Fruit fly (Drosophila melanogaster) whole organism, embryonic: Measurements from ENCODE around the gene CG8568.

ENCODE experiments used
- Ada2b ChIP-seq: fragments of 200-800 bp; sonication (Bioruptor generic); IDR thresholded peaks from 2 replicates; pipeline ENCODE4 v1.3.6; 2022; ENCODE audit warnings: missing biosample characterization, missing genetic modification characterization
- Adf1 ChIP-seq: fragments of 200-800 bp; sonication (Bioruptor generic); IDR thresholded peaks from 2 replicates; pipeline ENCODE4 v1.3.6; 2022; ENCODE audit warnings: missing biosample characterization, missing genetic modification characterization
- CG10543 ChIP-seq: fragments of 200-800 bp; sonication (Bioruptor generic); optimal IDR thresholded peaks from 3 replicates; lab custom pipeline; 2017; ENCODE audit warnings: missing biosample characterization, mild to moderate bottlenecking, missing genetic modification characterization, moderate library complexity
- CG11085 ChIP-seq: fragments of 200-800 bp; sonication (Bioruptor generic); IDR thresholded peaks from 2 replicates; pipeline ENCODE4 v1.3.6; 2022; ENCODE audit warnings: missing biosample characterization, missing genetic modification characterization
- CG12071 ChIP-seq: fragments of 200-800 bp; sonication (Bioruptor generic); optimal IDR thresholded peaks from 3 replicates; lab custom pipeline; 2018; ENCODE audit warnings: missing biosample characterization, mild to moderate bottlenecking, missing genetic modification characterization
- CG13296 ChIP-seq: fragments of 200-800 bp; sonication (Bioruptor generic); optimal IDR thresholded peaks from 3 replicates; lab custom pipeline; 2018; ENCODE audit warnings: missing biosample characterization, mild to moderate bottlenecking, missing genetic modification characterization
- CG1602 ChIP-seq: fragments of 200-800 bp; sonication (Bioruptor generic); optimal IDR thresholded peaks from 3 replicates; lab custom pipeline; 2016; ENCODE audit warnings: missing biosample characterization, missing genetic modification characterization
- CG1603 ChIP-seq: fragments of 200-800 bp; sonication (Bioruptor generic); optimal IDR thresholded peaks from 2 replicates; lab custom pipeline; 2019; ENCODE audit warnings: missing biosample characterization, mild to moderate bottlenecking, missing genetic modification characterization, moderate library complexity
- CG18599 ChIP-seq: fragments of 200-800 bp; sonication (Bioruptor generic); optimal IDR thresholded peaks from 3 replicates; lab custom pipeline; 2017; ENCODE audit warnings: missing biosample characterization, missing genetic modification characterization, mild to moderate bottlenecking, moderate library complexity, missing genetic modification reagents
- CG2116 ChIP-seq: fragments of 200-800 bp; sonication (Bioruptor generic); optimal IDR thresholded peaks from 3 replicates; lab custom pipeline; 2018; ENCODE audit warnings: missing biosample characterization, mild to moderate bottlenecking, missing genetic modification characterization
- CG2875 ChIP-seq: fragments of 200-800 bp; sonication (Bioruptor generic); optimal IDR thresholded peaks from 2 replicates; lab custom pipeline; 2017; ENCODE audit warnings: missing biosample characterization, mild to moderate bottlenecking, missing genetic modification characterization, missing genetic modification reagents
- CG30431 ChIP-seq: fragments of 200-800 bp; sonication (Bioruptor generic); optimal IDR thresholded peaks from 2 replicates; lab custom pipeline; 2017; ENCODE audit warnings: missing biosample characterization, missing genetic modification characterization
- CG31224 ChIP-seq: fragments of 200-800 bp; sonication (Bioruptor generic); IDR thresholded peaks from 2 replicates; pipeline ENCODE4 v1.3.6; 2022; ENCODE audit warnings: missing biosample characterization, missing genetic modification characterization
- CG6689 ChIP-seq: fragments of 200-800 bp; sonication (Bioruptor generic); IDR thresholded peaks from 2 replicates; pipeline ENCODE4 v1.3.6; 2022; ENCODE audit warnings: missing biosample characterization, missing genetic modification characterization
- CG6765 ChIP-seq: fragments of 200-800 bp; sonication (Bioruptor generic); optimal IDR thresholded peaks from 3 replicates; lab custom pipeline; 2017; ENCODE audit warnings: missing biosample characterization, mild to moderate bottlenecking, missing genetic modification characterization
- CG7271 ChIP-seq: fragments of 200-800 bp; sonication (Bioruptor generic); optimal IDR thresholded peaks from 2 replicates; lab custom pipeline; 2018; ENCODE audit warnings: missing biosample characterization, mild to moderate bottlenecking, missing genetic modification characterization, moderate library complexity
- CG9215 ChIP-seq: fragments of 200-800 bp; sonication (Bioruptor generic); IDR thresholded peaks from 2 replicates; pipeline ENCODE4 v1.3.6; 2022; ENCODE audit warnings: missing biosample characterization, missing genetic modification characterization
- CG9727 ChIP-seq: fragments of 200-800 bp; sonication (Bioruptor generic); optimal IDR thresholded peaks from 3 replicates; lab custom pipeline; 2017; ENCODE audit warnings: missing biosample characterization, mild to moderate bottlenecking, missing genetic modification characterization
- HLH3B ChIP-seq: fragments of 200-800 bp; sonication (Bioruptor generic); IDR thresholded peaks from 2 replicates; pipeline ENCODE4 v1.3.6; 2022; ENCODE audit warnings: missing biosample characterization, missing genetic modification characterization
- Hr39 ChIP-seq: fragments of >200 bp; optimal IDR thresholded peaks from 2 replicates; lab custom pipeline; 2017
- Hr51 ChIP-seq, 2 experiments: fragments of 200-800 bp; sonication (Bioruptor generic); optimal IDR thresholded peaks; 2 replicates in 1 of 2; 3 replicates in 1 of 2; lab custom pipeline; 2016 to 2018; ENCODE audit warnings: missing biosample characterization in 2 of 2, missing genetic modification characterization in 2 of 2, mild to moderate bottlenecking in 1 of 2, moderate library complexity in 1 of 2
- Hsf ChIP-seq: fragments of 200-800 bp; sonication (Bioruptor generic); optimal IDR thresholded peaks from 3 replicates; lab custom pipeline; 2016; ENCODE audit warnings: missing biosample characterization, missing genetic modification characterization
- Kr ChIP-seq: fragments of 200-800 bp; sonication (Bioruptor generic); optimal IDR thresholded peaks from 2 replicates; lab custom pipeline; 2017; ENCODE audit warnings: missing biosample characterization, mild to moderate bottlenecking, missing genetic modification characterization
- Mad ChIP-seq: fragments of 200-800 bp; sonication (Bioruptor generic); optimal IDR thresholded peaks from 2 replicates; lab custom pipeline; 2016; ENCODE audit warnings: missing biosample characterization, missing genetic modification characterization
- Med ChIP-seq: fragments of 200-800 bp; sonication (Bioruptor generic); peaks from one replicate; lab custom pipeline; 2016; ENCODE audit warnings: missing biosample characterization, missing genetic modification characterization, mild to moderate bottlenecking, inconsistent platforms, moderate library complexity
- Nf-YC ChIP-seq: fragments of 200-800 bp; optimal IDR thresholded peaks from 3 replicates; lab custom pipeline; 2019; ENCODE audit warnings: missing biosample characterization, mild to moderate bottlenecking, missing genetic modification characterization, moderate library complexity
- Poxn ChIP-seq: fragments of 200-800 bp; sonication (Bioruptor generic); IDR thresholded peaks from 2 replicates; pipeline ENCODE4 v1.3.6; 2022; ENCODE audit warnings: missing biosample characterization, missing genetic modification characterization
- Sox100B ChIP-seq: fragments of 200-800 bp; sonication (Bioruptor generic); optimal IDR thresholded peaks from 3 replicates; lab custom pipeline; 2018; ENCODE audit warnings: missing biosample characterization, mild to moderate bottlenecking, missing genetic modification characterization
- Sry-δ ChIP-seq: fragments of 200-800 bp; sonication (Bioruptor generic); optimal IDR thresholded peaks from 2 replicates; lab custom pipeline; 2016; ENCODE audit warnings: missing biosample characterization, missing genetic modification characterization
- Ssrp ChIP-seq: fragments of 200-800 bp; sonication (Bioruptor generic); optimal IDR thresholded peaks from 2 replicates; lab custom pipeline; 2018; ENCODE audit warnings: missing biosample characterization, mild to moderate bottlenecking, missing genetic modification characterization, moderate library complexity
- Stat92E ChIP-seq, 3 experiments: fragments of >200 bp in 2 of 3; fragments of 200-800 bp in 1 of 3; sonication (Bioruptor generic) in 1 of 3; optimal IDR thresholded peaks; 2 replicates each; lab custom pipeline; 2017 to 2019; ENCODE audit warnings: missing biosample characterization in 3 of 3, missing genetic modification characterization in 3 of 3, mild to moderate bottlenecking in 1 of 3, moderate library complexity in 1 of 3
- chinmo ChIP-seq: fragments of 200-800 bp; sonication (Bioruptor generic); IDR thresholded peaks from 4 replicates; pipeline ENCODE4 v1.3.6; 2022; ENCODE audit warnings: missing biosample characterization, missing genetic modification characterization; ENCODE audit not compliant: partially characterized antibody
- da ChIP-seq: fragments of 200-800 bp; sonication (Bioruptor generic); optimal IDR thresholded peaks from 2 replicates; lab custom pipeline; 2016; ENCODE audit warnings: missing biosample characterization, missing genetic modification characterization
- dmrt99B ChIP-seq: fragments of 200-800 bp; sonication (Bioruptor generic); optimal IDR thresholded peaks from 2 replicates; lab custom pipeline; 2018; ENCODE audit warnings: missing biosample characterization, mild to moderate bottlenecking, missing genetic modification characterization, moderate library complexity
- eve ChIP-seq, 2 experiments: fragments of >200 bp; optimal IDR thresholded peaks; 2 replicates each; lab custom pipeline; 2017; ENCODE audit warnings: missing biosample characterization in 2 of 2, missing genetic modification characterization in 2 of 2
- ham ChIP-seq: fragments of 200-800 bp; sonication (Bioruptor generic); IDR thresholded peaks from 2 replicates; pipeline ENCODE4 v1.3.6; 2022; ENCODE audit warnings: missing biosample characterization, missing genetic modification characterization
- hbn ChIP-seq: fragments of 200-800 bp; sonication (Bioruptor generic); IDR thresholded peaks from 2 replicates; pipeline ENCODE4 v1.3.6; 2022; ENCODE audit warnings: missing biosample characterization, missing genetic modification characterization; ENCODE audit not compliant: partially characterized antibody
- lilli ChIP-seq: fragments of 200-800 bp; sonication (Bioruptor generic); optimal IDR thresholded peaks from 3 replicates; lab custom pipeline; 2016; ENCODE audit warnings: missing biosample characterization, missing genetic modification characterization
- mirr ChIP-seq: fragments of 200-800 bp; sonication (Bioruptor generic); optimal IDR thresholded peaks from 3 replicates; lab custom pipeline; 2018; ENCODE audit warnings: missing biosample characterization, mild to moderate bottlenecking, missing genetic modification characterization
- nom ChIP-seq: fragments of 200-800 bp; sonication (Bioruptor generic); optimal IDR thresholded peaks from 2 replicates; lab custom pipeline; 2017; ENCODE audit warnings: missing biosample characterization, missing genetic modification characterization, mild to moderate bottlenecking, moderate library complexity, missing genetic modification reagents
- psq ChIP-seq: fragments of 200-800 bp; sonication (Bioruptor generic); optimal IDR thresholded peaks from 2 replicates; lab custom pipeline; 2017; ENCODE audit warnings: missing biosample characterization, missing genetic modification characterization
- salm ChIP-seq: fragments of 200-800 bp; sonication (Bioruptor generic); optimal IDR thresholded peaks from 2 replicates; lab custom pipeline; 2018; ENCODE audit warnings: missing biosample characterization, mild to moderate bottlenecking, missing genetic modification characterization
- schlank ChIP-seq: fragments of 200-800 bp; sonication (Bioruptor generic); optimal IDR thresholded peaks from 2 replicates; lab custom pipeline; 2018; ENCODE audit warnings: missing biosample characterization, mild to moderate bottlenecking, missing genetic modification characterization
- slbo ChIP-seq: fragments of 200-800 bp; sonication (Bioruptor generic); IDR thresholded peaks from 2 replicates; pipeline ENCODE4 v1.3.6; 2022; ENCODE audit warnings: missing biosample characterization, missing genetic modification characterization
- slp2 ChIP-seq: fragments of 200-800 bp; sonication (Bioruptor generic); optimal IDR thresholded peaks from 2 replicates; lab custom pipeline; 2016; ENCODE audit warnings: missing biosample characterization, missing genetic modification characterization
- so ChIP-seq: fragments of 200-800 bp; sonication (Bioruptor generic); IDR thresholded peaks from 3 replicates; pipeline ENCODE4 v1.3.6; 2022; ENCODE audit warnings: missing biosample characterization, missing genetic modification characterization
- tap ChIP-seq: fragments of 200-800 bp; optimal IDR thresholded peaks from 3 replicates; lab custom pipeline; 2019; ENCODE audit warnings: missing biosample characterization, mild to moderate bottlenecking, missing genetic modification characterization, moderate library complexity
- tio ChIP-seq: fragments of 200-800 bp; sonication (Bioruptor generic); optimal IDR thresholded peaks from 2 replicates; lab custom pipeline; 2017; ENCODE audit warnings: missing biosample characterization, missing genetic modification characterization, inconsistent platforms
- tna ChIP-seq: fragments of 200-800 bp; sonication (Bioruptor generic); IDR thresholded peaks from 2 replicates; pipeline ENCODE4 v1.3.6; 2022; ENCODE audit warnings: missing biosample characterization, missing genetic modification characterization; ENCODE audit not compliant: partially characterized antibody
- tx ChIP-seq: fragments of 200-800 bp; sonication (Bioruptor generic); optimal IDR thresholded peaks from 2 replicates; lab custom pipeline; 2016; ENCODE audit warnings: missing biosample characterization, missing genetic modification characterization

CG8568 gene

DNA sequence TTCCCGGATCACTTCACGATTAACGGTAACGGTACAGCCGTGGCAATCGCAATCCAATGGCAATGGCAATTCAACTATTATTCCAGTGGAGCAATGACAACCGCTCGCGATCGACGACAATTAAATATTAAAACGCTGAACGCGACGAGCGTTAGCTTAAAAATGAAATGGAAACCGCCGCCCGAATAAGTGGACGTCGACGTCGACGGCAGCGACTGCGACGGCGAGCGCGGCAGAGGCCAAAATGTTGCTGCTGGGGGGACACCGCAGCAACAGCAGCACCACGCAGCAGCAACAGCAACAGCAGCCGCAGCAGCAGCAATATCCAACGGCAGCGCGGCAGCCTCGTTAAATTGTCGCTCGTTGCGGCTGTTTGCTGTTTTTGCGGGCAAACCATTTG is at the start of gene CG8568:
Gene CG8568, minus strand, starts transcription at position 101 of the 400 bp plus-strand sequence.
- peak; percentile 43 for TF ChIP-seq Med (GFP tag; lab: Kevin White, UChicago)
- no peak for TF ChIP-seq ham (GFP tag; lab: Robert Waterston, UW)
- TF ChIP-seq Hr39 (lab: Kevin White, UChicago): no peak
- TF ChIP-seq Sox100B: no peak
- no peak for TF ChIP-seq schlank (tag; lab: Kevin White, UChicago)
- TF ChIP-seq chinmo (GFP tag; lab: Robert Waterston, UW): 0 out of 4 replicates have a peak, but pooled peaks have one; percentile 50
- no peak for TF ChIP-seq CG7271 (tag; lab: Kevin White, UChicago)
- TF ChIP-seq psq (GFP tag; lab: Kevin White, UChicago): no peak
- no peak for TF ChIP-seq dmrt99B (tag; lab: Kevin White, UChicago)
- no peak for TF ChIP-seq salm (tag; lab: Kevin White, UChicago)
- no peak for TF ChIP-seq CG1602 (GFP tag; lab: Kevin White, UChicago)
- no peak for TF ChIP-seq Hr51 (GFP tag; optimal IDR thresholded peaks at IDR 0.05; lab: Kevin White, UChicago)
- no peak for TF ChIP-seq Sry-δ (GFP tag; lab: Kevin White, UChicago)
- no peak for TF ChIP-seq CG31224 (GFP tag; lab: Robert Waterston, UW)
- no peak for TF ChIP-seq Poxn (GFP tag; lab: Robert Waterston, UW)
- TF ChIP-seq CG2116 (GFP tag; lab: Kevin White, UChicago): no peak
- no peak for TF ChIP-seq Mad (GFP tag; lab: Kevin White, UChicago)
- no peak for TF ChIP-seq CG6765 (GFP tag; lab: Kevin White, UChicago)
- peak; percentile 72 for TF ChIP-seq Adf1 (GFP tag; lab: Robert Waterston, UW)

DNA sequence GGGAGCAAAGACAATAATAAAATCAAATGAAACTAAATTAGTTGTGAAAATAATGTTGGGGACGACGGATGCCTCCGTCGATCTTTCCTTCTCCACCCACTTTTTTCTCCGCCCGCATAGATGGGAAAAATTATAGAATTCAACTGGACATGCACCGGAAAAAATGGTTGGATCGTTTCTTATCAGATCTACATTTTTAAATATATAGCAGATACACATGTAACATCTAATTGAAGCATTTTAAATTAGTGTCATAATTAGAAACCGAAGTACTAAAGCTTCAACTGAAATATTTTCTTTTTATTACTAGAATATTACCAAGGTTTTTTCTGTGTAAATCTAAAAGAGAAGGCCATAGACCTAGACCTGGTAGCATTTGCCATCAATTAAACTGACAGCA is 49.2 kb upstream of the CG8568 start:
- peak; percentile 2 for TF ChIP-seq lilli (GFP tag; lab: Kevin White, UChicago)
- TF ChIP-seq CG10543: no peak
- TF ChIP-seq CG13296 (GFP tag; lab: Kevin White, UChicago): no peak
- peak; percentile 45 for TF ChIP-seq HLH3B (GFP tag; lab: Robert Waterston, UW)
- TF ChIP-seq Nf-YC (tag; lab: Kevin White, UChicago): no peak
- no peak for TF ChIP-seq tna (GFP tag; lab: Robert Waterston, UW)
- no peak for TF ChIP-seq Ssrp (tag; lab: Kevin White, UChicago)
- peak; percentile 56 for TF ChIP-seq dmrt99B (tag; lab: Kevin White, UChicago)
- no peak for TF ChIP-seq CG12071 (GFP tag; lab: Kevin White, UChicago)
- TF ChIP-seq CG6689 (GFP tag; lab: Robert Waterston, UW): 0 out of 2 replicates have a peak, but pooled peaks have one; percentile 35
- TF ChIP-seq da (GFP tag; lab: Kevin White, UChicago): no peak
- TF ChIP-seq CG9727 (GFP tag; lab: Kevin White, UChicago): peak; percentile 10
- TF ChIP-seq hbn (GFP tag; lab: Robert Waterston, UW): no peak
- TF ChIP-seq slbo: no peak
- TF ChIP-seq CG11085: no peak
- peak; percentile 6 for TF ChIP-seq CG1603 (tag; lab: Kevin White, UChicago)
- peak; percentile 34 for TF ChIP-seq tap
- no peak for TF ChIP-seq nom (GFP tag; lab: Kevin White, UChicago)
- TF ChIP-seq Stat92E (GFP tag; optimal IDR thresholded peaks at IDR 0.05; lab: Kevin White, UChicago): no peak
- no peak for TF ChIP-seq Kr (GFP tag; lab: Kevin White, UChicago)
- no peak for TF ChIP-seq tio (GFP tag; lab: Kevin White, UChicago)
- TF ChIP-seq so (GFP tag; lab: Robert Waterston, UW): no peak
- TF ChIP-seq CG18599 (GFP tag; lab: Kevin White, UChicago): peak; percentile 4
- TF ChIP-seq CG9215: no peak
- no peak for TF ChIP-seq mirr (GFP tag; lab: Kevin White, UChicago)
- TF ChIP-seq Ada2b (GFP tag; lab: Robert Waterston, UW): peak; percentile 27; the same call in 1 of the 2 replicates
- TF ChIP-seq eve (GFP tag; optimal IDR thresholded peaks at IDR 0.05; lab: Kevin White, UChicago): no peak
- no peak for TF ChIP-seq tx (GFP tag; lab: Kevin White, UChicago)
- TF ChIP-seq slp2 (GFP tag; lab: Kevin White, UChicago): no peak
- TF ChIP-seq CG2875 (GFP tag; lab: Kevin White, UChicago): no peak
- TF ChIP-seq CG30431: no peak
- TF ChIP-seq Hsf (GFP tag; lab: Kevin White, UChicago): no peak
